Worm (Caenorhabditis elegans): ENCODE measurements around the gene acox-1.6.

Gene acox-1.6

ce11 chrX:15784570-15784969 lies 53.8 kb downstream of the acox-1.6 start, which contains the start of gene Y7A5A.3:
Gene Y7A5A.3, minus strand, starts transcription at chrX:15784670.
- TF ChIP-seq fkh-2 (tag; optimal IDR thresholded peaks at IDR 0.05): no peak
- TF ChIP-seq nfya-1 (tag; optimal IDR thresholded peaks at IDR 0.05; ENCODE audit: insufficient read depth): no peak
- TF ChIP-seq sea-2 (GFP tag; optimal IDR thresholded peaks at IDR 0.05): no peak
- TF ChIP-seq zag-1 (tag; optimal IDR thresholded peaks at IDR 0.05): no peak
- no peak for TF ChIP-seq skn-1 (tag; optimal IDR thresholded peaks at IDR 0.05)
- no peak for TF ChIP-seq egl-5 (tag; optimal IDR thresholded peaks at IDR 0.05)
- no peak for TF ChIP-seq nhr-25 (tag; optimal IDR thresholded peaks at IDR 0.05)
- TF ChIP-seq pqm-1 (tag; optimal IDR thresholded peaks at IDR 0.05): no peak
- TF ChIP-seq fkh-10 (GFP tag; optimal IDR thresholded peaks at IDR 0.05): no peak
- TF ChIP-seq nhr-67 (tag; optimal IDR thresholded peaks at IDR 0.05): no peak
- TF ChIP-seq nhr-237 (tag; optimal IDR thresholded peaks at IDR 0.05): no peak
- TF ChIP-seq ztf-11 (tag; optimal IDR thresholded peaks at IDR 0.05): no peak
- TF ChIP-seq nhr-11 (tag; optimal IDR thresholded peaks at IDR 0.05): no peak
- TF ChIP-seq ama-1 (optimal IDR thresholded peaks at IDR 0.05): no peak
- TF ChIP-seq pha-4 (tag; optimal IDR thresholded peaks at IDR 0.05): no peak
- no peak for TF ChIP-seq lin-39 (tag; optimal IDR thresholded peaks at IDR 0.05)
- no peak for TF ChIP-seq tbx-2 (tag; optimal IDR thresholded peaks at IDR 0.05)
- no peak for TF ChIP-seq nhr-43 (tag; optimal IDR thresholded peaks at IDR 0.05; ENCODE audit: poor library complexity, severe bottlenecking)
- TF ChIP-seq mdl-1 (tag; optimal IDR thresholded peaks at IDR 0.05): no peak
- no peak for TF ChIP-seq nhr-77 (tag; optimal IDR thresholded peaks at IDR 0.05)

Measured in whole organism, L3 larva.